Fruit fly (Drosophila melanogaster) whole organism, embryonic: ENCODE results near the gene Tcs6.

Experiments used
- Blimp-1 ChIP-seq: fragments of 200-800 bp; sonication (Bioruptor generic); optimal IDR thresholded peaks from 3 replicates; lab custom pipeline; 2018; ENCODE audit warnings: missing biosample characterization, missing genetic modification characterization, mild to moderate bottlenecking, moderate library complexity, missing genetic modification reagents
- BtbVII ChIP-seq: fragments of 200-800 bp; sonication (Bioruptor generic); optimal IDR thresholded peaks from 3 replicates; lab custom pipeline; 2017; ENCODE audit warnings: missing biosample characterization, mild to moderate bottlenecking, missing genetic modification characterization
- CG10274 ChIP-seq: fragments of 200-800 bp; sonication (Bioruptor generic); optimal IDR thresholded peaks from 3 replicates; lab custom pipeline; 2017; ENCODE audit warnings: missing biosample characterization, mild to moderate bottlenecking, missing genetic modification characterization
- CG10543 ChIP-seq: fragments of 200-800 bp; sonication (Bioruptor generic); optimal IDR thresholded peaks from 3 replicates; lab custom pipeline; 2017; ENCODE audit warnings: missing biosample characterization, mild to moderate bottlenecking, missing genetic modification characterization, moderate library complexity
- CG11456 ChIP-seq: fragments of 200-800 bp; sonication (Bioruptor generic); IDR thresholded peaks from 3 replicates; pipeline ENCODE4 v1.3.6; 2022; ENCODE audit warnings: missing biosample characterization, missing genetic modification characterization
- CG11695 ChIP-seq: fragments of 200-800 bp; sonication (Bioruptor generic); IDR thresholded peaks from 3 replicates; pipeline ENCODE4 v1.3.6; 2022; ENCODE audit warnings: missing biosample characterization, missing genetic modification characterization
- CG12155 ChIP-seq: fragments of 200-800 bp; sonication (Bioruptor generic); optimal IDR thresholded peaks from 3 replicates; lab custom pipeline; 2016; ENCODE audit warnings: missing biosample characterization, missing genetic modification characterization
- CG13287 ChIP-seq: fragments of 200-800 bp; sonication (Bioruptor generic); IDR thresholded peaks from 2 replicates; pipeline ENCODE4 v1.3.6; 2022; ENCODE audit warnings: missing biosample characterization, missing genetic modification characterization; ENCODE audit not compliant: partially characterized antibody
- CG13424 ChIP-seq: fragments of 200-800 bp; sonication (Bioruptor generic); optimal IDR thresholded peaks from 2 replicates; lab custom pipeline; 2019; ENCODE audit warnings: missing biosample characterization, mild to moderate bottlenecking, missing genetic modification characterization, moderate library complexity
- CG14965 ChIP-seq: fragments of 200-800 bp; sonication (Bioruptor generic); optimal IDR thresholded peaks from 2 replicates; lab custom pipeline; 2016; ENCODE audit warnings: missing biosample characterization, missing genetic modification characterization, borderline replicate concordance
- CG18599 ChIP-seq: fragments of 200-800 bp; sonication (Bioruptor generic); optimal IDR thresholded peaks from 3 replicates; lab custom pipeline; 2017; ENCODE audit warnings: missing biosample characterization, missing genetic modification characterization, mild to moderate bottlenecking, moderate library complexity, missing genetic modification reagents
- CG2116 ChIP-seq: fragments of 200-800 bp; sonication (Bioruptor generic); optimal IDR thresholded peaks from 3 replicates; lab custom pipeline; 2018; ENCODE audit warnings: missing biosample characterization, mild to moderate bottlenecking, missing genetic modification characterization
- CG2678 ChIP-seq: fragments of 200-800 bp; sonication (Bioruptor generic); optimal IDR thresholded peaks from 3 replicates; lab custom pipeline; 2019; ENCODE audit warnings: missing biosample characterization, mild to moderate bottlenecking, missing genetic modification characterization, moderate library complexity
- CG2712 ChIP-seq: fragments of 200-800 bp; optimal IDR thresholded peaks from 3 replicates; lab custom pipeline; 2019; ENCODE audit warnings: missing biosample characterization, mild to moderate bottlenecking, missing genetic modification characterization, moderate library complexity
- CG31224 ChIP-seq: fragments of 200-800 bp; sonication (Bioruptor generic); IDR thresholded peaks from 2 replicates; pipeline ENCODE4 v1.3.6; 2022; ENCODE audit warnings: missing biosample characterization, missing genetic modification characterization
- CG3163 ChIP-seq: fragments of 200-800 bp; sonication (Bioruptor generic); optimal IDR thresholded peaks from 3 replicates; lab custom pipeline; 2016; ENCODE audit warnings: missing biosample characterization, missing genetic modification characterization
- CG34376 ChIP-seq: fragments of 200-800 bp; sonication (Bioruptor generic); optimal IDR thresholded peaks from 2 replicates; lab custom pipeline; 2018; ENCODE audit warnings: missing biosample characterization, mild to moderate bottlenecking, missing genetic modification characterization
- CG3995 ChIP-seq: fragments of 200-800 bp; sonication (Bioruptor generic); optimal IDR thresholded peaks from 3 replicates; lab custom pipeline; 2016; ENCODE audit warnings: missing biosample characterization, missing genetic modification characterization
- CG7357 ChIP-seq: fragments of 200-800 bp; sonication (Bioruptor generic); IDR thresholded peaks from 3 replicates; pipeline ENCODE4 v1.3.6; 2022; ENCODE audit warnings: missing biosample characterization, missing genetic modification characterization
- Dbx ChIP-seq: fragments of 200-800 bp; sonication (Bioruptor generic); IDR thresholded peaks from 3 replicates; pipeline ENCODE4 v1.3.6; 2022; ENCODE audit warnings: missing biosample characterization, missing genetic modification characterization
- Hmx ChIP-seq: fragments of 200-800 bp; sonication (Bioruptor generic); optimal IDR thresholded peaks from 2 replicates; lab custom pipeline; 2016; ENCODE audit warnings: missing biosample characterization, missing genetic modification characterization
- Lhr ChIP-seq: fragments of 200-800 bp; sonication (Bioruptor generic); optimal IDR thresholded peaks from 3 replicates; lab custom pipeline; 2017; ENCODE audit warnings: mild to moderate bottlenecking, missing biosample characterization, missing genetic modification reagents, missing genetic modification characterization
- MESR4 ChIP-seq: fragments of 200-800 bp; sonication (Bioruptor generic); optimal IDR thresholded peaks from 2 replicates; lab custom pipeline; 2018; ENCODE audit warnings: missing biosample characterization, mild to moderate bottlenecking, missing genetic modification characterization, moderate library complexity
- Oli ChIP-seq: fragments of 200-800 bp; sonication (Bioruptor generic); optimal IDR thresholded peaks from 2 replicates; lab custom pipeline; 2018; ENCODE audit warnings: missing biosample characterization, mild to moderate bottlenecking, missing genetic modification characterization, moderate library complexity
- Sin3A ChIP-seq: fragments of >200 bp; optimal IDR thresholded peaks from 2 replicates; lab custom pipeline; 2018
- Sox102F ChIP-seq: fragments of 200-800 bp; sonication (Bioruptor generic); optimal IDR thresholded peaks from 2 replicates; lab custom pipeline; 2018; ENCODE audit warnings: missing biosample characterization, mild to moderate bottlenecking, missing genetic modification characterization, moderate library complexity
- crc ChIP-seq: fragments of 200-800 bp; sonication (Bioruptor generic); optimal IDR thresholded peaks from 2 replicates; lab custom pipeline; 2016; ENCODE audit warnings: missing biosample characterization, missing genetic modification characterization
- croc ChIP-seq: fragments of 200-800 bp; sonication (Bioruptor generic); conservative IDR thresholded peaks from 3 replicates; pipeline ENCODE4 v1.3.6; 2022; ENCODE audit warnings: missing biosample characterization, missing genetic modification characterization
- crp ChIP-seq, 2 experiments: fragments of 200-800 bp; sonication (Bioruptor generic); optimal IDR thresholded peaks; 2 replicates in 1 of 2; 3 replicates in 1 of 2; lab custom pipeline; 2017; ENCODE audit warnings: missing biosample characterization in 2 of 2, missing genetic modification characterization in 2 of 2, mild to moderate bottlenecking in 1 of 2, moderate library complexity in 1 of 2
- dimm ChIP-seq: fragments of 200-800 bp; sonication (Bioruptor generic); IDR thresholded peaks from 2 replicates; pipeline ENCODE4 v1.3.6; 2022; ENCODE audit warnings: missing biosample characterization, missing genetic modification characterization
- ftz-f1 ChIP-seq: fragments of 200-800 bp; sonication (Bioruptor generic); optimal IDR thresholded peaks from 2 replicates; lab custom pipeline; 2016; ENCODE audit warnings: missing biosample characterization, missing genetic modification characterization
- gem ChIP-seq: fragments of 200-800 bp; sonication (Bioruptor generic); optimal IDR thresholded peaks from 2 replicates; lab custom pipeline; 2019; ENCODE audit warnings: missing biosample characterization, mild to moderate bottlenecking, missing genetic modification characterization, moderate library complexity
- grau ChIP-seq: fragments of 200-800 bp; optimal IDR thresholded peaks from 3 replicates; lab custom pipeline; 2019; ENCODE audit warnings: missing biosample characterization, mild to moderate bottlenecking, missing genetic modification characterization, moderate library complexity
- h ChIP-seq: fragments of >200 bp; optimal IDR thresholded peaks from 2 replicates; lab custom pipeline; 2017
- ind ChIP-seq: fragments of 200-800 bp; sonication (Bioruptor generic); optimal IDR thresholded peaks from 3 replicates; lab custom pipeline; 2016; ENCODE audit warnings: missing biosample characterization, missing genetic modification characterization
- jigr1 ChIP-seq: fragments of 200-800 bp; sonication (Bioruptor generic); IDR thresholded peaks from 3 replicates; pipeline ENCODE4 v1.3.6; 2022; ENCODE audit warnings: missing biosample characterization, missing genetic modification characterization
- kah ChIP-seq: fragments of 200-800 bp; sonication (Bioruptor generic); optimal IDR thresholded peaks from 2 replicates; lab custom pipeline; 2018; ENCODE audit warnings: missing biosample characterization, mild to moderate bottlenecking, missing genetic modification characterization
- mam ChIP-seq: fragments of 200-800 bp; sonication (Bioruptor generic); optimal IDR thresholded peaks from 3 replicates; lab custom pipeline; 2016; ENCODE audit warnings: missing biosample characterization, missing genetic modification characterization
- pfk ChIP-seq: fragments of 200-800 bp; sonication (Bioruptor generic); optimal IDR thresholded peaks from 2 replicates; lab custom pipeline; 2018; ENCODE audit warnings: missing biosample characterization, mild to moderate bottlenecking, missing genetic modification characterization, moderate library complexity
- pros ChIP-seq: fragments of 200-800 bp; sonication (Bioruptor generic); optimal IDR thresholded peaks from 3 replicates; lab custom pipeline; 2019; ENCODE audit warnings: missing biosample characterization, mild to moderate bottlenecking, missing genetic modification characterization, moderate library complexity
- row ChIP-seq: fragments of 200-800 bp; sonication (Bioruptor generic); IDR thresholded peaks from 3 replicates; pipeline ENCODE4 v1.3.6; 2022; ENCODE audit warnings: missing biosample characterization, missing genetic modification characterization
- sc ChIP-seq, 3 experiments: fragments of >200 bp in 2 of 3; fragments of 200-800 bp in 1 of 3; sonication (Bioruptor generic) in 1 of 3; optimal IDR thresholded peaks; 2 replicates in 2 of 3; 3 replicates in 1 of 3; lab custom pipeline; 2017; ENCODE audit warnings: mild to moderate bottlenecking in 1 of 3, missing biosample characterization in 1 of 3, missing genetic modification characterization in 1 of 3, missing genetic modification reagents in 1 of 3
- seq ChIP-seq: fragments of 200-800 bp; sonication (Bioruptor generic); IDR thresholded peaks from 2 replicates; pipeline ENCODE4 v1.3.6; 2022; ENCODE audit warnings: missing biosample characterization, missing genetic modification characterization
- shn ChIP-seq: fragments of 200-800 bp; sonication (Bioruptor generic); optimal IDR thresholded peaks from 3 replicates; lab custom pipeline; 2016; ENCODE audit warnings: missing biosample characterization, missing genetic modification characterization
- sob ChIP-seq: fragments of 200-800 bp; sonication (Bioruptor generic); IDR thresholded peaks from 2 replicates; pipeline ENCODE4 v1.3.6; 2022; ENCODE audit warnings: missing biosample characterization, missing genetic modification characterization
- ssp ChIP-seq: fragments of 200-800 bp; sonication (Bioruptor generic); IDR thresholded peaks from 2 replicates; pipeline ENCODE4 v1.3.6; 2022; ENCODE audit warnings: missing biosample characterization, missing genetic modification characterization
- trem ChIP-seq: fragments of 200-800 bp; optimal IDR thresholded peaks from 3 replicates; lab custom pipeline; 2019; ENCODE audit warnings: missing biosample characterization, mild to moderate bottlenecking, missing genetic modification characterization, moderate library complexity

The Tcs6 gene

DNA sequence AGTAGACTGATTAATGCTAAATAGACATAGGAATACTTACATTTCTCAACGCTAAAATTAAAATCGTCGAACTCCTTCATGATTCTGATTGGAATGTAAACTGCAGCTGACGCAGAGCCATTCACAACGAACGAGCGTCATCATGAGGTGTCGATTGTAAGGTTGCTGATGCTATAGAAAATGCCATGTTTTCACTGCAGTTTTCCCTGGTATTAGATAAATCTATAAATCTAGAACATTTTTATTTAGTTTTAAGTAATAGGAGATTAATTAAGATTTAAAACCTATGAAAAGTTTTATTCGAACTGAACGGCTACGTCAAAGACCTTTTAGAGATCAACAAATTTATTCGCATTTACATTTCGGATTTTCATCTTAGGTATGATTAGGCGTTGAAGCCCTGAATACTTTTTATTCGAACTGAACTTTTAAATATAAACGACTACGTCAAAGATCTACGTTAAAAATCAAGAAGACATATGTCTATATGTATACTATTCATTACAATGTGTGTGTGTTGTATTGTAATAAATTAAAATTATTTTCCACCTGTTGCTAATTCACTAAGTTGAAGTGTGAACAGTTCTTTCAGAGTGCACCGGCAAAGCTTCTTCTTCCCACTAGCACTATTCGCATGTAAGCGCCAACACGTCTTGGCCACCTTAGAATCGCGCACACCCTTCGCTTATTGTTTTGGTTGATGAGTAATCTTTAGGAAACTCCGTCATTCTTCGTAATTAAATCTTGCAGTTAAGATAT, 5.7 kb downstream of the Tcs6 start, which contains the start of the genes Exo84 and Vps2 (continued):
- peak in 1 of 2 experiments; percentile 79 for TF ChIP-seq crp (GFP tag; optimal IDR thresholded peaks at IDR 0.05; lab: Kevin White, UChicago)
- TF ChIP-seq CG14965: no peak
- peak; percentile 37 for TF ChIP-seq Hmx (GFP tag; lab: Kevin White, UChicago)
- TF ChIP-seq seq (GFP tag; lab: Robert Waterston, UW): no peak
- no peak for TF ChIP-seq CG11695 (GFP tag; lab: Robert Waterston, UW)
- TF ChIP-seq row (GFP tag; lab: Robert Waterston, UW): peak; percentile 86
- peak; percentile 35 for TF ChIP-seq Sin3A
- TF ChIP-seq CG10543 (GFP tag; lab: Kevin White, UChicago): peak; percentile 63
- TF ChIP-seq kah (GFP tag; lab: Kevin White, UChicago): peak; percentile 87
- TF ChIP-seq h (lab: Kevin White, UChicago): no peak
- TF ChIP-seq CG11456 (GFP tag; lab: Robert Waterston, UW): peak; percentile 16; the same call in 1 of the 3 replicates
- peak; percentile 7 for TF ChIP-seq shn (GFP tag; lab: Kevin White, UChicago)
- TF ChIP-seq Lhr: peak; percentile 25
- TF ChIP-seq jigr1 (GFP tag; lab: Robert Waterston, UW): no peak
- TF ChIP-seq CG13424 (tag; lab: Kevin White, UChicago): peak; percentile 66
- TF ChIP-seq grau (tag; lab: Kevin White, UChicago): peak; percentile 67

- TF ChIP-seq CG2712 (tag; lab: Kevin White, UChicago): peak; percentile 95
- peak; percentile 67 for TF ChIP-seq MESR4 (GFP tag; lab: Kevin White, UChicago)
- peak; percentile 87 for TF ChIP-seq croc (GFP tag; lab: Robert Waterston, UW)
- TF ChIP-seq trem: peak; percentile 87
- TF ChIP-seq Sox102F (GFP tag; lab: Kevin White, UChicago): peak; percentile 98
- peak; percentile 53 for TF ChIP-seq ftz-f1 (GFP tag; lab: Kevin White, UChicago)
- peak; percentile 99 for TF ChIP-seq CG12155 (GFP tag; lab: Kevin White, UChicago)
- peak; percentile 88 for TF ChIP-seq CG3163
- TF ChIP-seq CG2116 (GFP tag; lab: Kevin White, UChicago): peak; percentile 92
- peak; percentile 94 for TF ChIP-seq BtbVII
- TF ChIP-seq Blimp-1 (GFP tag; lab: Kevin White, UChicago): peak; percentile 93
- peak; percentile 96 for TF ChIP-seq Oli (tag; lab: Kevin White, UChicago)
- TF ChIP-seq CG34376 (GFP tag; lab: Kevin White, UChicago): peak; percentile 69
- peak; percentile 98 for TF ChIP-seq ind (GFP tag; lab: Kevin White, UChicago)
- TF ChIP-seq CG13287: no peak
- TF ChIP-seq CG2678: peak; percentile 96
- peak; percentile 97 for TF ChIP-seq gem (tag; lab: Kevin White, UChicago)
- peak; percentile 96 for TF ChIP-seq sob (GFP tag; lab: Robert Waterston, UW)
- TF ChIP-seq mam (GFP tag; lab: Kevin White, UChicago): peak; percentile 97
- no peak for TF ChIP-seq pros
- peak; percentile 96 for TF ChIP-seq crc (GFP tag; lab: Kevin White, UChicago)
- TF ChIP-seq ssp (GFP tag; lab: Robert Waterston, UW): peak; percentile 89
- no peak for TF ChIP-seq sc (optimal IDR thresholded peaks at IDR 0.05; lab: Kevin White, UChicago)
- TF ChIP-seq sc (GFP tag; optimal IDR thresholded peaks at IDR 0.05; lab: Kevin White, UChicago): peak; percentile 94
- peak; percentile 83 for TF ChIP-seq CG3995
- peak; percentile 92 for TF ChIP-seq dimm (GFP tag; lab: Robert Waterston, UW)
- TF ChIP-seq CG18599 (GFP tag; lab: Kevin White, UChicago): peak; percentile 97
- TF ChIP-seq pfk (GFP tag; lab: Kevin White, UChicago): peak; percentile 9
- peak; percentile 86 for TF ChIP-seq CG10274 (GFP tag; lab: Kevin White, UChicago)
- TF ChIP-seq CG31224 (GFP tag; lab: Robert Waterston, UW): peak; percentile 93
- TF ChIP-seq Dbx (GFP tag; lab: Robert Waterston, UW): peak; percentile 95
- peak; percentile 91 for TF ChIP-seq CG7357
These were observed 15.7 kb downstream of the Tcs6 start for dm6 chr3R:26042131-26042885.
